Worm (Caenorhabditis elegans) whole organism, young adult: ENCODE measurements around the gene srd-45.

ENCODE experiments used
- ama-1 ChIP-seq, 3 experiments: fragments of 150-350 bp in 1 of 3; sonication (generic microtip) in 2 of 3; optimal IDR thresholded peaks; 2 replicates each; lab custom pipeline; 2014 to 2018; ENCODE audit warnings: missing biosample characterization in 2 of 3, missing genetic modification characterization in 2 of 3, missing genetic modification reagents in 2 of 3
- lin-35 ChIP-seq, 3 experiments: fragments of 150-350 bp in 2 of 3; sonication (generic microtip) in 1 of 3; optimal IDR thresholded peaks; 2 replicates each; lab custom pipeline; 2014 to 2018; ENCODE audit warnings: missing biosample characterization in 3 of 3, missing genetic modification characterization in 3 of 3, missing genetic modification reagents in 3 of 3
- madf-3 ChIP-seq: fragments of 200-800 bp; sonication (Bioruptor generic); IDR thresholded peaks from 2 replicates; pipeline ENCODE4 v1.3.6; 2022; ENCODE audit warnings: missing genetic modification reagents, missing genetic modification characterization, missing compliant biosample characterization
- snpc-4 ChIP-seq, 5 experiments: fragments of 150-350 bp in 1 of 5; sonication (generic microtip) in 4 of 5; optimal IDR thresholded peaks; 2 replicates each; lab custom pipeline; 2014 to 2018; ENCODE audit warnings: missing genetic modification characterization in 5 of 5, missing biosample characterization in 3 of 5, antibody characterized with exemption in 2 of 5, mild to moderate bottlenecking in 2 of 5, missing compliant biosample characterization in 2 of 5, missing genotype in 2 of 5, moderate library complexity in 2 of 5, missing genetic modification reagents in 1 of 5

DNA sequence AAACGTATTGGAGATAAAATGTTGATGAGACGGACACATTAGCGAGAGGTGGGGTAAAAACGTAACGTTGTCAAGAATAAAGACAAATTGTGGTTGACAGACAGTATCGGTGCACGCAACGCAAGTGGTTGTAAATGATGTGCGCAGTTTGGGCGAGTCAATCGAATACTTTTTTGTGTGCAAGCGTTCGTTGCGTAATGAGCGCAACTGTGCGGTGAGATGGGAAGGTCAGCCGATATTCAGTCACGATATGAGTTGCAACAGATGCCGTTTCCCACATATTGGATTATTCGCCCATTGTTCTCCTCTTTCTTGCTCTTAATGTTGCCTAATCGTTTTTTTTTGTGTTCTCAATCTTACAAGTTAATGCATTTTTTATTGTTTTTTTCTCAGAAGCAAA lies 8.0 kb upstream of the srd-45 start, which contains the start of gene ceh-40:
- TF ChIP-seq ama-1 (optimal IDR thresholded peaks at IDR 0.05; lab: Kevin White, UChicago) (no peak), ama-1 (GFP tag; optimal IDR thresholded peaks at IDR 0.05; lab: Kevin White, UChicago) (no peak), lin-35 (GFP tag; optimal IDR thresholded peaks at IDR 0.05; lab: Kevin White, UChicago) (no peak), snpc-4 (GFP tag; optimal IDR thresholded peaks at IDR 0.05; lab: Kevin White, UChicago) (no peak), snpc-4 (tag; optimal IDR thresholded peaks at IDR 0.05; lab: Kevin White, UChicago) (no peak), madf-3 (no peak)
